Worm (Caenorhabditis elegans) whole organism, L4 larva: ENCODE data around the gene lag-1.

Experiments used
- F37D6.2 ChIP-seq: sonication (generic microtip); optimal IDR thresholded peaks from 2 replicates; lab custom pipeline; 2016; ENCODE audit warnings: mild to moderate bottlenecking, missing genetic modification characterization, missing compliant biosample characterization
- T20F7.1 ChIP-seq: fragments of 200-800 bp; sonication (Bioruptor generic); optimal IDR thresholded peaks from 2 replicates; lab custom pipeline; 2018; ENCODE audit warnings: mild to moderate bottlenecking, missing genetic modification characterization, missing compliant biosample characterization
- ama-1 ChIP-seq: fragments of 150-350 bp; optimal IDR thresholded peaks from 2 replicates; lab custom pipeline; 2014; ENCODE audit warnings: inconsistent platforms, mixed read lengths
- lin-38 ChIP-seq: fragments of 200-800 bp; sonication (Bioruptor generic); IDR thresholded peaks from 2 replicates; pipeline ENCODE4 v1.3.6; 2022; ENCODE audit warnings: missing genetic modification reagents, missing genetic modification characterization, missing compliant biosample characterization
- lsy-2 ChIP-seq, 2 experiments: fragments of 150-350 bp in 1 of 2; sonication (generic microtip) in 1 of 2; optimal IDR thresholded peaks; 2 replicates each; lab custom pipeline; 2014 to 2017; ENCODE audit warnings: missing biosample characterization in 2 of 2, missing genetic modification characterization in 2 of 2
- nhr-11 ChIP-seq: fragments of 150-350 bp; optimal IDR thresholded peaks from 2 replicates; lab custom pipeline; 2014; ENCODE audit warnings: missing biosample characterization, missing genetic modification characterization
- rbr-2 ChIP-seq: sonication (generic microtip); optimal IDR thresholded peaks from 2 replicates; lab custom pipeline; 2016; ENCODE audit warnings: missing genotype, missing genetic modification characterization, missing compliant biosample characterization
- saeg-2 ChIP-seq: fragments of 200-800 bp; sonication (Bioruptor generic); IDR thresholded peaks from 2 replicates; pipeline ENCODE4 v1.3.6; 2022; ENCODE audit warnings: missing genetic modification reagents, missing genetic modification characterization, missing compliant biosample characterization
- zip-2 ChIP-seq: fragments of 150-350 bp; optimal IDR thresholded peaks from 2 replicates; lab custom pipeline; 2014; ENCODE audit warnings: missing biosample characterization, missing genetic modification characterization

ce11 chrIV:6048462-6048861, 46.7 kb upstream of the lag-1 start:
- TF ChIP-seq ama-1 (lab: Kevin White, UChicago) = no peak
- no peak for TF ChIP-seq lsy-2 (tag; optimal IDR thresholded peaks at IDR 0.05; lab: Kevin White, UChicago)
- no peak for TF ChIP-seq nhr-11
- no peak for TF ChIP-seq zip-2 (tag; lab: Kevin White, UChicago)
- TF ChIP-seq lin-38 = no peak
- no peak for TF ChIP-seq T20F7.1 (GFP tag; lab: Kevin White, UChicago)
- TF ChIP-seq saeg-2 (GFP tag; lab: Robert Waterston, UW) = no peak
- no peak for TF ChIP-seq F37D6.2 (tag; lab: Kevin White, UChicago)
- no peak for TF ChIP-seq rbr-2 (tag; lab: Kevin White, UChicago)
